Fruit fly (Drosophila melanogaster) whole organism, embryonic: ENCODE data around the gene odd.
A peak's percentile ranks its signal among the peaks of the same experiment; 100 is the strongest.

Source experiments
- Atf6 ChIP-seq: fragments of 200-800 bp; sonication (Bioruptor generic); IDR thresholded peaks from 2 replicates; pipeline ENCODE4 v1.3.6; 2022; ENCODE audit warnings: missing biosample characterization, missing genetic modification characterization
- Awh ChIP-seq: fragments of 200-800 bp; sonication (Bioruptor generic); IDR thresholded peaks from 2 replicates; pipeline ENCODE4, ENCODE4 v1.3.6; 2022; ENCODE audit warnings: missing biosample characterization, missing genetic modification characterization
- CG1024 ChIP-seq: fragments of 200-800 bp; sonication (Bioruptor generic); IDR thresholded peaks from 2 replicates; pipeline ENCODE4 v1.3.6; 2022; ENCODE audit warnings: missing biosample characterization, missing genetic modification characterization
- CG10462 ChIP-seq: fragments of 200-800 bp; sonication (Bioruptor generic); optimal IDR thresholded peaks from 2 replicates; lab custom pipeline; 2016; ENCODE audit warnings: missing biosample characterization, missing genetic modification characterization
- CG10654 ChIP-seq: fragments of 200-800 bp; sonication (Bioruptor generic); optimal IDR thresholded peaks from 2 replicates; lab custom pipeline; 2016; ENCODE audit warnings: missing biosample characterization, missing genetic modification characterization
- CG11085 ChIP-seq: fragments of 200-800 bp; sonication (Bioruptor generic); IDR thresholded peaks from 2 replicates; pipeline ENCODE4 v1.3.6; 2022; ENCODE audit warnings: missing biosample characterization, missing genetic modification characterization
- CG12104 ChIP-seq: fragments of 200-800 bp; sonication (Bioruptor generic); optimal IDR thresholded peaks from 3 replicates; lab custom pipeline; 2016; ENCODE audit warnings: missing biosample characterization, missing genetic modification characterization
- CG12659 ChIP-seq: fragments of 200-800 bp; sonication (Bioruptor generic); optimal IDR thresholded peaks from 3 replicates; lab custom pipeline; 2017; ENCODE audit warnings: mild to moderate bottlenecking, missing biosample characterization, missing genetic modification reagents, missing genetic modification characterization
- CG12942 ChIP-seq: fragments of 200-800 bp; sonication (Bioruptor generic); optimal IDR thresholded peaks from 3 replicates; lab custom pipeline; 2016; ENCODE audit warnings: missing biosample characterization, missing genetic modification characterization
- CG14860 ChIP-seq: fragments of 200-800 bp; sonication (Bioruptor generic); IDR thresholded peaks from 3 replicates; pipeline ENCODE4 v1.3.6; 2022; ENCODE audit warnings: missing biosample characterization, missing genetic modification characterization; ENCODE audit not compliant: partially characterized antibody
- CG17829 ChIP-seq: fragments of 200-800 bp; optimal IDR thresholded peaks from 2 replicates; lab custom pipeline; 2019; ENCODE audit warnings: missing biosample characterization, mild to moderate bottlenecking, missing genetic modification characterization, moderate library complexity
- CG18011 ChIP-seq: fragments of 200-800 bp; sonication (Bioruptor generic); optimal IDR thresholded peaks from 2 replicates; lab custom pipeline; 2017; ENCODE audit warnings: missing biosample characterization, missing genetic modification characterization, mild to moderate bottlenecking, moderate library complexity, missing genotype
- CG2202 ChIP-seq: fragments of 200-800 bp; sonication (Bioruptor generic); optimal IDR thresholded peaks from 2 replicates; lab custom pipeline; 2018; ENCODE audit warnings: missing biosample characterization, mild to moderate bottlenecking, missing genetic modification characterization
- CG32772 ChIP-seq: fragments of 200-800 bp; sonication (Bioruptor generic); IDR thresholded peaks from 2 replicates; pipeline ENCODE4 v1.3.6; 2022; ENCODE audit warnings: missing biosample characterization, missing genetic modification characterization
- CG3281 ChIP-seq: fragments of 200-800 bp; sonication (Bioruptor generic); optimal IDR thresholded peaks from 3 replicates; lab custom pipeline; 2017; ENCODE audit warnings: missing biosample characterization, mild to moderate bottlenecking, missing genetic modification characterization
- CG34422 ChIP-seq: fragments of 200-800 bp; sonication (Bioruptor generic); IDR thresholded peaks from 3 replicates; pipeline ENCODE4 v1.3.6; 2022; ENCODE audit warnings: missing biosample characterization, missing genetic modification characterization
- CG3847 ChIP-seq: fragments of 200-800 bp; sonication (Bioruptor generic); IDR thresholded peaks from 2 replicates; pipeline ENCODE4 v1.3.6; 2022; ENCODE audit warnings: missing biosample characterization, missing genetic modification characterization
- CG6272 ChIP-seq: fragments of 200-800 bp; sonication (Bioruptor generic); IDR thresholded peaks from 2 replicates; pipeline ENCODE4 v1.3.6; 2022; ENCODE audit warnings: missing biosample characterization, missing genetic modification characterization
- CG6854 ChIP-seq: fragments of 200-800 bp; sonication (Bioruptor generic); optimal IDR thresholded peaks from 3 replicates; lab custom pipeline; 2017; ENCODE audit warnings: missing biosample characterization, mild to moderate bottlenecking, missing genetic modification characterization
- CG9797 ChIP-seq: fragments of 200-800 bp; sonication (Bioruptor generic); optimal IDR thresholded peaks from 3 replicates; lab custom pipeline; 2018; ENCODE audit warnings: missing biosample characterization, mild to moderate bottlenecking, missing genetic modification characterization
- Dref ChIP-seq: fragments of 200-800 bp; sonication (Bioruptor generic); IDR thresholded peaks from 2 replicates; pipeline ENCODE4 v1.3.6; 2022; ENCODE audit warnings: missing biosample characterization, missing genetic modification characterization
- Nf-YB ChIP-seq: fragments of 200-800 bp; sonication (Bioruptor generic); optimal IDR thresholded peaks from 3 replicates; lab custom pipeline; 2019; ENCODE audit warnings: missing biosample characterization, mild to moderate bottlenecking, missing genetic modification characterization, moderate library complexity
- Oaz ChIP-seq: fragments of 200-800 bp; sonication (Bioruptor generic); IDR thresholded peaks from 2 replicates; pipeline ENCODE4 v1.3.6; 2022; ENCODE audit warnings: missing biosample characterization, missing genetic modification characterization
- Optix ChIP-seq: fragments of 200-800 bp; sonication (Bioruptor generic); IDR thresholded peaks from 3 replicates; pipeline ENCODE4 v1.3.6; 2022; ENCODE audit warnings: missing biosample characterization, missing genetic modification characterization
- Sox100B ChIP-seq: fragments of 200-800 bp; sonication (Bioruptor generic); optimal IDR thresholded peaks from 3 replicates; lab custom pipeline; 2018; ENCODE audit warnings: missing biosample characterization, mild to moderate bottlenecking, missing genetic modification characterization
- Vsx1 ChIP-seq: fragments of 200-800 bp; sonication (Bioruptor generic); optimal IDR thresholded peaks from 2 replicates; lab custom pipeline; 2017; ENCODE audit warnings: missing biosample characterization, mild to moderate bottlenecking, missing genetic modification characterization, missing genetic modification reagents
- al ChIP-seq: fragments of 200-800 bp; sonication (Bioruptor generic); IDR thresholded peaks from 2 replicates; pipeline ENCODE4 v1.3.6; 2022; ENCODE audit warnings: missing biosample characterization, missing genetic modification characterization
- ap ChIP-seq: fragments of 200-800 bp; sonication (Bioruptor generic); IDR thresholded peaks from 2 replicates; pipeline ENCODE4 v1.3.6; 2022; ENCODE audit warnings: missing biosample characterization, missing genetic modification characterization
- ara ChIP-seq: fragments of 200-800 bp; sonication (Bioruptor generic); IDR thresholded peaks from 2 replicates; pipeline ENCODE4 v1.3.6; 2022; ENCODE audit warnings: missing biosample characterization, missing genetic modification characterization
- bigmax ChIP-seq: fragments of 200-800 bp; sonication (Bioruptor generic); optimal IDR thresholded peaks from 2 replicates; lab custom pipeline; 2018; ENCODE audit warnings: missing biosample characterization, mild to moderate bottlenecking, missing genetic modification characterization
- cato ChIP-seq: fragments of 200-800 bp; sonication (Bioruptor generic); optimal IDR thresholded peaks from 2 replicates; lab custom pipeline; 2016; ENCODE audit warnings: missing biosample characterization, missing genetic modification characterization, borderline replicate concordance
- chn ChIP-seq: fragments of 200-800 bp; sonication (Bioruptor generic); optimal IDR thresholded peaks from 2 replicates; lab custom pipeline; 2016; ENCODE audit warnings: missing biosample characterization, missing genetic modification characterization
- ci ChIP-seq: fragments of 200-800 bp; sonication (Bioruptor generic); IDR thresholded peaks from 3 replicates; pipeline ENCODE4 v1.3.6; 2022; ENCODE audit warnings: missing biosample characterization, missing genetic modification characterization
- cwo ChIP-seq: fragments of 200-800 bp; sonication (Bioruptor generic); optimal IDR thresholded peaks from 3 replicates; lab custom pipeline; 2017; ENCODE audit warnings: missing biosample characterization, missing genetic modification characterization, mild to moderate bottlenecking, moderate library complexity, missing genetic modification reagents
- dan ChIP-seq: fragments of 200-800 bp; sonication (Bioruptor generic); IDR thresholded peaks from 2 replicates; pipeline ENCODE4 v1.3.6; 2022; ENCODE audit warnings: missing biosample characterization, missing genetic modification characterization
- eyg ChIP-seq: fragments of 200-800 bp; sonication (Bioruptor generic); optimal IDR thresholded peaks from 3 replicates; lab custom pipeline; 2016; ENCODE audit warnings: missing biosample characterization, missing genetic modification characterization
- gfzf ChIP-seq: fragments of 200-800 bp; sonication (Bioruptor generic); optimal IDR thresholded peaks from 2 replicates; lab custom pipeline; 2016; ENCODE audit warnings: missing biosample characterization, mild to moderate bottlenecking, missing genetic modification characterization, moderate library complexity
- insv ChIP-seq, 2 experiments: fragments of 200-800 bp; sonication (Bioruptor generic); optimal IDR thresholded peaks; 3 replicates each; lab custom pipeline; 2016 to 2018; ENCODE audit warnings: missing biosample characterization in 2 of 2, missing genetic modification characterization in 2 of 2
- jigr1 ChIP-seq: fragments of 200-800 bp; sonication (Bioruptor generic); IDR thresholded peaks from 3 replicates; pipeline ENCODE4 v1.3.6; 2022; ENCODE audit warnings: missing biosample characterization, missing genetic modification characterization
- onecut ChIP-seq: fragments of 200-800 bp; sonication (Bioruptor generic); IDR thresholded peaks from 2 replicates; pipeline ENCODE4 v1.3.6; 2022; ENCODE audit warnings: missing biosample characterization, missing genetic modification characterization
- pan ChIP-seq, 4 experiments: fragments of >200 bp in 3 of 4; fragments of 200-800 bp in 1 of 4; sonication (Bioruptor generic) in 1 of 4; optimal IDR thresholded peaks in 3 of 4; IDR thresholded peaks in 1 of 4; 2 replicates each; pipeline versions ENCODE4 v1.3.6 to Lab custom; 2017 to 2022; ENCODE audit warnings: missing biosample characterization in 2 of 4, missing genetic modification characterization in 2 of 4, mixed read lengths in 1 of 4
- phol ChIP-seq: fragments of 200-800 bp; sonication (Bioruptor generic); optimal IDR thresholded peaks from 3 replicates; lab custom pipeline; 2018; ENCODE audit warnings: missing biosample characterization, mild to moderate bottlenecking, missing genetic modification characterization, moderate library complexity
- pnt ChIP-seq: fragments of 200-800 bp; sonication (Bioruptor generic); optimal IDR thresholded peaks from 3 replicates; lab custom pipeline; 2016; ENCODE audit warnings: missing biosample characterization, missing genetic modification characterization
- schlank ChIP-seq: fragments of 200-800 bp; sonication (Bioruptor generic); optimal IDR thresholded peaks from 2 replicates; lab custom pipeline; 2018; ENCODE audit warnings: missing biosample characterization, mild to moderate bottlenecking, missing genetic modification characterization
- sim ChIP-seq: fragments of 200-800 bp; sonication (Bioruptor generic); IDR thresholded peaks from 2 replicates; pipeline ENCODE4 v1.3.6; 2022; ENCODE audit warnings: missing biosample characterization, missing genetic modification characterization
- trh ChIP-seq: fragments of 200-800 bp; sonication (Bioruptor generic); optimal IDR thresholded peaks from 2 replicates; lab custom pipeline; 2016; ENCODE audit warnings: missing biosample characterization, missing genetic modification characterization
- unc-4 ChIP-seq: fragments of 200-800 bp; sonication (Bioruptor generic); IDR thresholded peaks from 2 replicates; pipeline ENCODE4 v1.3.6; 2022; ENCODE audit warnings: missing biosample characterization, missing genetic modification characterization; ENCODE audit not compliant: partially characterized antibody
- unpg ChIP-seq: fragments of 200-800 bp; sonication (Bioruptor generic); optimal IDR thresholded peaks from 3 replicates; lab custom pipeline; 2018; ENCODE audit warnings: missing biosample characterization, mild to moderate bottlenecking, missing genetic modification characterization, moderate library complexity

odd gene

dm6 chr2L:3632047-3632880 lies 25.7 kb upstream of the odd start (continued):
- peak; percentile 97 for TF ChIP-seq CG6272 (GFP tag; lab: Robert Waterston, UW)
- TF ChIP-seq Optix (GFP tag; lab: Robert Waterston, UW): peak; percentile 93
- peak; percentile 97 for TF ChIP-seq ci (GFP tag; lab: Robert Waterston, UW)
- TF ChIP-seq ara: peak; percentile 99
- TF ChIP-seq eyg (GFP tag; lab: Kevin White, UChicago): peak; percentile 88
- TF ChIP-seq Nf-YB (GFP tag; lab: Kevin White, UChicago): peak; percentile 81
- peak; percentile 92 for TF ChIP-seq CG12104
- peak; percentile 86 for TF ChIP-seq CG1024 (GFP tag; lab: Robert Waterston, UW)
- TF ChIP-seq CG3847 (GFP tag; lab: Robert Waterston, UW): peak; percentile 95
- peak; percentile 93 for TF ChIP-seq onecut (GFP tag; lab: Robert Waterston, UW)
- TF ChIP-seq sim: peak; percentile 91
- peak; percentile 90 for TF ChIP-seq cato (GFP tag; lab: Kevin White, UChicago)
- peak; percentile 90 for TF ChIP-seq chn (GFP tag; lab: Kevin White, UChicago)
- TF ChIP-seq CG9797 (GFP tag; lab: Kevin White, UChicago): peak; percentile 67
- TF ChIP-seq schlank (tag; lab: Kevin White, UChicago): peak; percentile 79
- TF ChIP-seq cwo (GFP tag; lab: Kevin White, UChicago): peak; percentile 98
- peak; percentile 90 for TF ChIP-seq Sox100B (GFP tag; lab: Kevin White, UChicago)
- peak; percentile 95 for TF ChIP-seq dan (GFP tag; lab: Robert Waterston, UW)
- peak; percentile 100 for TF ChIP-seq CG17829 (tag; lab: Kevin White, UChicago)
- TF ChIP-seq Dref (GFP tag; lab: Robert Waterston, UW): peak; percentile 27; the same call in 1 of the 2 replicates
- TF ChIP-seq CG2202: peak; percentile 90
- TF ChIP-seq CG34422 (GFP tag; lab: Robert Waterston, UW): peak; percentile 98
- peak; percentile 95 for TF ChIP-seq unpg
- TF ChIP-seq CG12659 (GFP tag; lab: Kevin White, UChicago): peak; percentile 94
- peak; percentile 97 for TF ChIP-seq CG11085 (GFP tag; lab: Robert Waterston, UW)
- TF ChIP-seq Oaz (GFP tag; lab: Robert Waterston, UW): peak; percentile 94
- TF ChIP-seq jigr1 (GFP tag; lab: Robert Waterston, UW): peak; percentile 91
- peak; percentile 92 for TF ChIP-seq CG6854 (GFP tag; lab: Kevin White, UChicago)
- peak; percentile 20 to 74 for TF ChIP-seq insv (GFP tag; optimal IDR thresholded peaks at IDR 0.05; lab: Kevin White, UChicago)
- TF ChIP-seq CG18011 (GFP tag; lab: Kevin White, UChicago): peak; percentile 72
- TF ChIP-seq bigmax: peak; percentile 76
- peak; percentile 88 for TF ChIP-seq CG12942 (GFP tag; lab: Kevin White, UChicago)
- TF ChIP-seq CG14860 (GFP tag; lab: Robert Waterston, UW): no peak
- TF ChIP-seq CG10654 (GFP tag; lab: Kevin White, UChicago): peak; percentile 97
- TF ChIP-seq al (GFP tag; lab: Robert Waterston, UW): peak; percentile 96
- peak; percentile 98 for TF ChIP-seq trh (GFP tag; lab: Kevin White, UChicago)
- no peak for TF ChIP-seq unc-4 (GFP tag; lab: Robert Waterston, UW)
- peak; percentile 91 for TF ChIP-seq CG10462 (GFP tag; lab: Kevin White, UChicago)
- TF ChIP-seq pnt (GFP tag; lab: Kevin White, UChicago): peak; percentile 97
- peak; percentile 99 for TF ChIP-seq phol (tag; lab: Kevin White, UChicago)
- peak; percentile 98 for TF ChIP-seq Awh (GFP tag; lab: Robert Waterston, UW)
- peak; percentile 98 for TF ChIP-seq CG3281 (GFP tag; lab: Kevin White, UChicago)
- TF ChIP-seq ap (GFP tag; lab: Robert Waterston, UW): peak; percentile 97
- no peak for TF ChIP-seq pan (optimal IDR thresholded peaks at IDR 0.05; lab: Kevin White, UChicago)
- TF ChIP-seq pan (GFP tag; optimal IDR thresholded peaks at IDR 0.05 in 1 of 2, IDR thresholded peaks at IDR 0.05 in 1 of 2): peak in 1 of 2 experiments; percentile 98
- TF ChIP-seq Vsx1 (GFP tag; lab: Kevin White, UChicago): peak; percentile 88
- TF ChIP-seq Atf6: peak; percentile 98
- TF ChIP-seq CG32772 (GFP tag; lab: Robert Waterston, UW): peak; percentile 98
- TF ChIP-seq gfzf (GFP tag; lab: Kevin White, UChicago): peak; percentile 15
